Worm (Caenorhabditis elegans) whole organism, L2 larva: ENCODE results near the gene mdt-19.

ENCODE experiments used
- ama-1 ChIP-seq: fragments of 150-350 bp; optimal IDR thresholded peaks from 2 replicates; lab custom pipeline; 2018; ENCODE audit warnings: inconsistent platforms
- blmp-1 ChIP-seq: sonication (generic microtip); optimal IDR thresholded peaks from 2 replicates; lab custom pipeline; 2017; ENCODE audit warnings: missing genetic modification characterization, mild to moderate bottlenecking, missing compliant biosample characterization, antibody characterized with exemption, moderate library complexity; ENCODE audit not compliant: insufficient read depth
- ceh-82 ChIP-seq: fragments of 150-350 bp; optimal IDR thresholded peaks from 2 replicates; lab custom pipeline; 2014; ENCODE audit warnings: missing biosample characterization, missing genetic modification characterization
- egl-27 ChIP-seq: sonication (generic microtip); optimal IDR thresholded peaks from 3 replicates; lab custom pipeline; 2017; ENCODE audit warnings: missing biosample characterization, missing genetic modification reagents, missing genetic modification characterization
- elt-1 ChIP-seq: fragments of 150-350 bp; optimal IDR thresholded peaks from 2 replicates; lab custom pipeline; 2014; ENCODE audit warnings: missing biosample characterization, missing genetic modification characterization
- elt-3 ChIP-seq: sonication (generic microtip); optimal IDR thresholded peaks from 2 replicates; lab custom pipeline; 2017; ENCODE audit warnings: missing biosample characterization, missing genetic modification characterization
- fos-1 ChIP-seq: fragments of 150-350 bp; optimal IDR thresholded peaks from 2 replicates; lab custom pipeline; 2014; ENCODE audit warnings: missing biosample characterization, missing genetic modification characterization
- mdl-1 ChIP-seq, 2 experiments: fragments of 150-350 bp in 1 of 2; sonication (generic microtip) in 1 of 2; optimal IDR thresholded peaks; 2 replicates each; lab custom pipeline; 2017; ENCODE audit warnings: missing biosample characterization in 2 of 2, missing genetic modification characterization in 2 of 2
- nhr-10 ChIP-seq: sonication (generic microtip); optimal IDR thresholded peaks from 2 replicates; lab custom pipeline; 2017; ENCODE audit warnings: missing biosample characterization, missing genetic modification characterization
- nhr-11 ChIP-seq: fragments of 150-350 bp; optimal IDR thresholded peaks from 2 replicates; lab custom pipeline; 2014; ENCODE audit warnings: missing biosample characterization, missing genetic modification characterization
- nhr-237 ChIP-seq: fragments of 150-350 bp; optimal IDR thresholded peaks from 2 replicates; lab custom pipeline; 2014; ENCODE audit warnings: missing biosample characterization, missing genetic modification characterization
- nhr-25 ChIP-seq: fragments of 150-350 bp; sonication (generic microtip); optimal IDR thresholded peaks from 3 replicates; lab custom pipeline; 2014; ENCODE audit warnings: missing biosample characterization, missing genetic modification characterization
- snpc-4 ChIP-seq: fragments of 150-350 bp; optimal IDR thresholded peaks from 2 replicates; lab custom pipeline; 2014; ENCODE audit warnings: missing biosample characterization, missing genetic modification characterization
- ztf-11 ChIP-seq: sonication (generic microtip); optimal IDR thresholded peaks from 2 replicates; lab custom pipeline; 2017; ENCODE audit warnings: missing biosample characterization, missing genetic modification characterization

DNA sequence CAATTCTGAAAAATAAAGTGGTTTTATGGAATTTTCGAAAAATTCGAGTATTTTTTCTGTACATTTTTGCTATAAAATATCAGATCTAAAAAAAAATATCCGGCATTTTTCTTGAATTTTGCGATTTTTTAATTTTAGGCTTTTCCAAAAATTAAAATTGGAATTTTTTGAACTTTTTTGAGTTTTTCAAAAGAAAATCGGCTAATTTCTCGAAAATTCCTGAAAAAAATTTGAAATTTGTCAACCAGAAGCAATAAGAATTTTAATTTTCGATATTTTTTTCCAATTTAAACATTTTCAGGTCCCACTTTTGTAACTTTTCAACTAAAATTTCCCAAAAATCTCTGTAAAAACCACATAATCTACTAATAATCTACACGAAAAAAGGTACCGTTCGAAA lies 5.8 kb downstream of the mdt-19 start, which contains the start of gene Y71H2B.11:
- no peak for TF ChIP-seq ama-1 (lab: Kevin White, UChicago)
- TF ChIP-seq mdl-1 (tag; optimal IDR thresholded peaks at IDR 0.05; lab: Kevin White, UChicago) = no peak
- TF ChIP-seq blmp-1 (tag; lab: Kevin White, UChicago) = no peak
- TF ChIP-seq nhr-11 (tag; lab: Kevin White, UChicago) = no peak
- no peak for TF ChIP-seq fos-1
- TF ChIP-seq nhr-237 = no peak
- TF ChIP-seq nhr-25 (tag; lab: Kevin White, UChicago) = no peak
- no peak for TF ChIP-seq nhr-10 (tag; lab: Kevin White, UChicago)
- no peak for TF ChIP-seq snpc-4
- no peak for TF ChIP-seq elt-3 (tag; lab: Kevin White, UChicago)
- TF ChIP-seq ceh-82 = no peak
- TF ChIP-seq elt-1 (tag; lab: Kevin White, UChicago) = no peak
- TF ChIP-seq egl-27 (tag; lab: Kevin White, UChicago) = no peak
- TF ChIP-seq ztf-11 (tag; lab: Kevin White, UChicago) = no peak
